Worm (Caenorhabditis elegans) whole organism, L4 larva: ENCODE results near the gene aps-2.

Source experiments
- egl-27 ChIP-seq: sonication (generic microtip); optimal IDR thresholded peaks from 3 replicates; lab custom pipeline; 2017; ENCODE audit warnings: missing biosample characterization, missing genetic modification reagents, missing genetic modification characterization
- egl-43 ChIP-seq: fragments of 200-800 bp; sonication (Bioruptor generic); IDR thresholded peaks from 2 replicates; pipeline ENCODE4 v1.3.6; 2022; ENCODE audit warnings: missing genetic modification reagents, missing genetic modification characterization, missing compliant biosample characterization
- mes-2 ChIP-seq: sonication (generic microtip); optimal IDR thresholded peaks from 2 replicates; lab custom pipeline; 2016; ENCODE audit warnings: missing genotype, mild to moderate bottlenecking, missing genetic modification characterization, missing compliant biosample characterization; ENCODE audit not compliant: poor library complexity, severe bottlenecking
- nhr-10 ChIP-seq: fragments of 150-350 bp; optimal IDR thresholded peaks from 2 replicates; lab custom pipeline; 2014; ENCODE audit warnings: missing biosample characterization, missing genetic modification characterization
- nhr-102 ChIP-seq: sonication (generic microtip); optimal IDR thresholded peaks from 2 replicates; lab custom pipeline; 2016; ENCODE audit warnings: mild to moderate bottlenecking, missing genetic modification characterization, moderate library complexity, missing compliant biosample characterization
- nhr-11 ChIP-seq: fragments of 150-350 bp; optimal IDR thresholded peaks from 2 replicates; lab custom pipeline; 2014; ENCODE audit warnings: missing biosample characterization, missing genetic modification characterization
- nhr-237 ChIP-seq: sonication (generic microtip); optimal IDR thresholded peaks from 2 replicates; lab custom pipeline; 2017; ENCODE audit warnings: missing biosample characterization, missing genetic modification characterization
- nhr-25 ChIP-seq: sonication (generic microtip); optimal IDR thresholded peaks from 2 replicates; lab custom pipeline; 2017; ENCODE audit warnings: missing genetic modification characterization, mild to moderate bottlenecking, missing compliant biosample characterization, antibody characterized with exemption, moderate library complexity, borderline replicate concordance; ENCODE audit not compliant: insufficient read depth
- pqm-1 ChIP-seq: sonication (generic microtip); optimal IDR thresholded peaks from 2 replicates; lab custom pipeline; 2017; ENCODE audit warnings: missing biosample characterization, missing genetic modification characterization
- unc-39 ChIP-seq: sonication (generic microtip); optimal IDR thresholded peaks from 2 replicates; lab custom pipeline; 2017; ENCODE audit warnings: missing biosample characterization, missing genetic modification characterization
- unc-62 ChIP-seq, 3 experiments: fragments of 150-350 bp in 1 of 3; sonication (generic microtip); optimal IDR thresholded peaks in 2 of 3; peaks in 1 of 3; 1 replicate in 1 of 3; 2 replicates in 2 of 3; lab custom pipeline; 2014 to 2017; ENCODE audit warnings: missing biosample characterization in 3 of 3, missing genetic modification characterization in 3 of 3, missing genetic modification reagents in 3 of 3, missing genotype in 1 of 3
- zip-2 ChIP-seq: fragments of 150-350 bp; optimal IDR thresholded peaks from 2 replicates; lab custom pipeline; 2014; ENCODE audit warnings: missing biosample characterization, missing genetic modification characterization

DNA sequence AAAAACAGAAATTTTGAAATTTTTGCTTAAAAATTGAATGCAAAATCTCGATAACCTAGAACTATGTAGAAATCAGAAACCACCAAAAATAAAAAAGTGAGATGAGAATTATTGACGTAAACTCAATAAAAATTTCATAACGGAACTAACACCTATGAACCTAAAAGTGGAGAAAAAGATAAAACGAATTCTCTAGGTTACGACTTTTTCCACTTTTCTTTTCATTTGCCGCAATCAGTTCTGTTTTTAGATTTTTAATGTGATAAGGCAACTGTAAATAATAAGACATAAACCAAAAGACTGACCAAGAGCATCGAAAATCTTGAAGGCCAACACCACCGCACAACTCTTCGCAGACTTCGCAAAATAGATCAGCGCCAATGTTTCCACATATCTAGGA is 44.0 kb downstream of the aps-2 start:
- TF ChIP-seq nhr-237 (no peak), pqm-1 (tag; lab: Kevin White, UChicago) (peak; percentile 72), egl-43 (GFP tag; lab: Robert Waterston, UW) (no peak), unc-39 (no peak), nhr-25 (no peak), egl-27 (tag; lab: Kevin White, UChicago) (no peak), zip-2 (tag; lab: Kevin White, UChicago) (no peak), nhr-10 (no peak), mes-2 (tag; lab: Kevin White, UChicago) (no peak), unc-62 (GFP tag; optimal IDR thresholded peaks at IDR 0.05 in 1 of 2; lab: Kevin White, UChicago) (no peak), unc-62 (tag; optimal IDR thresholded peaks at IDR 0.05; lab: Kevin White, UChicago) (no peak), nhr-102 (tag; lab: Kevin White, UChicago) (no peak), nhr-11 (tag; lab: Kevin White, UChicago) (no peak)
